Worm (Caenorhabditis elegans) whole organism, mixed stage, embryonic: ENCODE results near the gene F35C5.3.

ENCODE experiments used
- elt-1 ChIP-seq: sonication (generic microtip); optimal IDR thresholded peaks from 2 replicates; lab custom pipeline; 2017; ENCODE audit warnings: missing genetic modification characterization, mild to moderate bottlenecking, missing compliant biosample characterization, antibody characterized with exemption, moderate library complexity, borderline replicate concordance; ENCODE audit not compliant: insufficient read depth
- elt-3 ChIP-seq: fragments of 150-350 bp; optimal IDR thresholded peaks from 2 replicates; lab custom pipeline; 2014; ENCODE audit warnings: missing biosample characterization, missing genetic modification characterization
- hlh-1 ChIP-seq: fragments of 150-350 bp; optimal IDR thresholded peaks from 2 replicates; lab custom pipeline; 2014; ENCODE audit warnings: missing biosample characterization, missing genetic modification reagents, missing genetic modification characterization
- lsy-2 ChIP-seq: fragments of 150-350 bp; optimal IDR thresholded peaks from 2 replicates; lab custom pipeline; 2014; ENCODE audit warnings: missing biosample characterization, missing genetic modification characterization
- snpc-4 ChIP-seq: fragments of 150-350 bp; optimal IDR thresholded peaks from 2 replicates; lab custom pipeline; 2014; ENCODE audit warnings: missing biosample characterization, missing genetic modification characterization
- ztf-11 ChIP-seq: fragments of 150-350 bp; optimal IDR thresholded peaks from 2 replicates; lab custom pipeline; 2014; ENCODE audit warnings: missing biosample characterization, missing genetic modification characterization

DNA sequence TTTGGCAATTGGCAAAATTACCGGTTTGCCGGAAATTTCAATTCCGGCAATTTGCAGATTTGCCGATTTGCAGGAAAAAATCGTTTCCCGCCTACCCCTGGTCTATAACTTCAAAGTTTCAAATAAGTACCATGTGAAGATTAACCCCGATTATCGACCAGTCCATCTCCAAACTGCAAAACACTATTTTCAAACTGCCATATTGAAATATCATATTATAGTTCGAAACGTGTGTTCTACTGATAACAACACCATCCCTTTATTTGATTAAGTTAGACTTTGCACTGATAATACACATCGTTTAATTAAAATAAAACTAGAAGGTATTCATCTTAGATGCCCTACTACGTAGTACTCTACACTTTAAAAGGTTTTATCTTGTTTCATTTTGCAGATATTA is 41.6 kb downstream of the F35C5.3 start:
- no peak for TF ChIP-seq elt-3 (tag; lab: Kevin White, UChicago)
- TF ChIP-seq lsy-2 (tag; lab: Kevin White, UChicago), result no peak
- no peak for TF ChIP-seq hlh-1
- TF ChIP-seq ztf-11, result no peak
- no peak for TF ChIP-seq elt-1 (tag; lab: Kevin White, UChicago)
- no peak for TF ChIP-seq snpc-4 (tag; lab: Kevin White, UChicago)
